Worm (Caenorhabditis elegans): ENCODE measurements around the gene C15H11.1.

Gene C15H11.1

ce11 chrV:14426013-14426412 is 32.4 kb downstream of the C15H11.1 start:
- no peak for TF ChIP-seq jun-1 (tag; optimal IDR thresholded peaks at IDR 0.05)
- no peak for TF ChIP-seq eor-1 (tag; optimal IDR thresholded peaks at IDR 0.05)
- no peak for TF ChIP-seq fkh-10 (GFP tag; optimal IDR thresholded peaks at IDR 0.05)
- no peak for TF ChIP-seq zag-1 (tag; optimal IDR thresholded peaks at IDR 0.05)
- no peak for TF ChIP-seq ceh-82 (tag; optimal IDR thresholded peaks at IDR 0.05)
- no peak for TF ChIP-seq unc-39 (tag; optimal IDR thresholded peaks at IDR 0.05)
- TF ChIP-seq fkh-2 (tag; optimal IDR thresholded peaks at IDR 0.05), result no peak
- no peak for TF ChIP-seq mml-1 (tag; optimal IDR thresholded peaks at IDR 0.05)
- no peak for TF ChIP-seq ztf-11 (tag; optimal IDR thresholded peaks at IDR 0.05)
- TF ChIP-seq nhr-28 (tag; optimal IDR thresholded peaks at IDR 0.05), result no peak
- TF ChIP-seq hmg-11 (tag; optimal IDR thresholded peaks at IDR 0.05), result no peak
- no peak for TF ChIP-seq nhr-12 (tag; optimal IDR thresholded peaks at IDR 0.05)
- no peak for TF ChIP-seq ceh-9 (tag; optimal IDR thresholded peaks at IDR 0.05)
- TF ChIP-seq elt-1 (tag; optimal IDR thresholded peaks at IDR 0.05), result no peak
- TF ChIP-seq lsy-12 (tag; optimal IDR thresholded peaks at IDR 0.05), result no peak

- TF ChIP-seq fkh-2 (tag; optimal IDR thresholded peaks at IDR 0.05) (no peak), elt-2 (tag; optimal IDR thresholded peaks at IDR 0.05) (no peak), lin-39 (tag; optimal IDR thresholded peaks at IDR 0.05) (no peak), nhr-237 (tag; optimal IDR thresholded peaks at IDR 0.05) (no peak), pha-4 (tag; optimal IDR thresholded peaks at IDR 0.05) (no peak), egl-5 (tag; optimal IDR thresholded peaks at IDR 0.05) (no peak), pqm-1 (tag; optimal IDR thresholded peaks at IDR 0.05) (no peak), nhr-12 (tag; optimal IDR thresholded peaks at IDR 0.05) (no peak), jun-1 (tag; optimal IDR thresholded peaks at IDR 0.05) (no peak), ztf-11 (tag; optimal IDR thresholded peaks at IDR 0.05) (no peak), nhr-11 (tag; optimal IDR thresholded peaks at IDR 0.05) (no peak), nfya-1 (tag; optimal IDR thresholded peaks at IDR 0.05; ENCODE audit: insufficient read depth) (no peak), fos-1 (tag; optimal IDR thresholded peaks at IDR 0.05) (no peak)
These were observed 33.6 kb downstream of the C15H11.1 start for ce11 chrV:14427069-14427825.

DNA sequence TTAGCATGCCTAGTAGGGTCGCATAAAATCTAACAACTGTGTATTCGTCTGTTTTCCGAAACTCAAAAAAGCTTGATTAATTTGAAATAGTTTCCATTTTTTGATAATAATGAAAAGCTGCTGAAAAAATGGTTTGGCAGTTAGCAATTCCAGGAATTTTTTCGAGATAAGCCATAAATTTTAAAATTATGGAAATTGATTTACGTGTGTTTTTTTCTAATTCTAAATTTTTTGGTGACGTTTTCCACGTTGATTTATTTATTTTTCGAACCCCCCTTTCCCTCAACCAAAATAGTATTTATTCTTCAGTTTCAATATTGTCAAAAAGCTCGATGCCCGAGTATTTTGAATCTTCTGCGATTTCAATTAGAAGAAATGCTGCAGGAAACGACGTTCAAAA is 35.3 kb downstream of the C15H11.1 start, which contains the start of gene F23B12.1:
F23B12.1 (plus strand) TSS at position 301 of the 400 bp plus-strand sequence.
- TF ChIP-seq ceh-9 (tag; optimal IDR thresholded peaks at IDR 0.05), result no peak
- no peak for TF ChIP-seq ztf-11 (tag; optimal IDR thresholded peaks at IDR 0.05)
- TF ChIP-seq nhr-77 (tag; optimal IDR thresholded peaks at IDR 0.05), result no peak
- no peak for TF ChIP-seq unc-39 (tag; optimal IDR thresholded peaks at IDR 0.05)
- no peak for TF ChIP-seq nhr-76 (tag; optimal IDR thresholded peaks at IDR 0.05)
- TF ChIP-seq egl-27 (tag; optimal IDR thresholded peaks at IDR 0.05), result no peak
- TF ChIP-seq unc-62 (GFP tag; optimal IDR thresholded peaks at IDR 0.05), result no peak
- TF ChIP-seq mml-1 (tag; optimal IDR thresholded peaks at IDR 0.05), result no peak

ce11 chrV:14432259-14432658 is 38.7 kb downstream of the C15H11.1 start, which contains the start of gene egl-1:
Gene egl-1 (minus strand): TSS chrV:14432359.
- TF ChIP-seq lsy-12 (tag; optimal IDR thresholded peaks at IDR 0.05), result no peak
- no peak for TF ChIP-seq unc-39 (tag; optimal IDR thresholded peaks at IDR 0.05)
- TF ChIP-seq tbx-2 (tag; optimal IDR thresholded peaks at IDR 0.05), result no peak
- no peak for TF ChIP-seq aly-2 (tag; optimal IDR thresholded peaks at IDR 0.05)
- TF ChIP-seq ceh-82 (tag; optimal IDR thresholded peaks at IDR 0.05), result no peak
- no peak for TF ChIP-seq jun-1 (tag; optimal IDR thresholded peaks at IDR 0.05)

DNA sequence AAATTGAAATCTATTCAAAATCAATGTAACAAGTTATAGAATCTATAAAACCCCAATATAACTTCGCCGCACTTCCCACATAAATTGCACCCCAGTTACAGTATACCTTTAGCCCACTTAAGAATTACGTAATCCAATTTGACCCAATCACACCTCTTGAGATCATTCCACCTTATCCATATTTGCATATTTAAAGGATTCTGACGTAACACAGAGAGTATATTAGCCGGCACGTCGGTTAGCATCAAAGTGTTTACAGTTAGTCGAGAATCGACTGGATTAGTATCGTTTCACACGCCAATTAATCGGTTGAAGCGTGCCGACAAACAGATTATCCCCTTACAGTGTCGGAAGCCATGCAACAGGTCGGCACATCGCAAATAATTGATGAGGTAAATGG is 40.0 kb downstream of the C15H11.1 start:
- TF ChIP-seq lin-15B (tag; optimal IDR thresholded peaks at IDR 0.05) (no peak), egl-5 (tag; optimal IDR thresholded peaks at IDR 0.05) (no peak), aly-2 (tag; optimal IDR thresholded peaks at IDR 0.05) (no peak), fkh-2 (tag; optimal IDR thresholded peaks at IDR 0.05) (no peak), pqm-1 (tag; optimal IDR thresholded peaks at IDR 0.05) (no peak), eor-1 (tag; optimal IDR thresholded peaks at IDR 0.05) (no peak), hmg-11 (tag; optimal IDR thresholded peaks at IDR 0.05) (no peak), elt-1 (tag; optimal IDR thresholded peaks at IDR 0.05) (no peak), elt-3 (tag; optimal IDR thresholded peaks at IDR 0.05) (no peak), nhr-237 (tag; optimal IDR thresholded peaks at IDR 0.05) (no peak), unc-62 (GFP tag; optimal IDR thresholded peaks at IDR 0.05) (no peak), ceh-16 (tag; optimal IDR thresholded peaks at IDR 0.05) (no peak), sea-2 (GFP tag; optimal IDR thresholded peaks at IDR 0.05) (no peak), ztf-4 (tag; optimal IDR thresholded peaks at IDR 0.05) (no peak), zag-1 (tag; optimal IDR thresholded peaks at IDR 0.05) (no peak), snpc-4 (tag; optimal IDR thresholded peaks at IDR 0.05) (no peak), ceh-28 (tag; optimal IDR thresholded peaks at IDR 0.05) (no peak), mml-1 (tag; optimal IDR thresholded peaks at IDR 0.05) (no peak), ama-1 (optimal IDR thresholded peaks at IDR 0.05) (no peak)

All from whole organism, L3 larva.